Fruit fly (Drosophila melanogaster): ENCODE results near the gene CG32409.

CG32409 gene

DNA sequence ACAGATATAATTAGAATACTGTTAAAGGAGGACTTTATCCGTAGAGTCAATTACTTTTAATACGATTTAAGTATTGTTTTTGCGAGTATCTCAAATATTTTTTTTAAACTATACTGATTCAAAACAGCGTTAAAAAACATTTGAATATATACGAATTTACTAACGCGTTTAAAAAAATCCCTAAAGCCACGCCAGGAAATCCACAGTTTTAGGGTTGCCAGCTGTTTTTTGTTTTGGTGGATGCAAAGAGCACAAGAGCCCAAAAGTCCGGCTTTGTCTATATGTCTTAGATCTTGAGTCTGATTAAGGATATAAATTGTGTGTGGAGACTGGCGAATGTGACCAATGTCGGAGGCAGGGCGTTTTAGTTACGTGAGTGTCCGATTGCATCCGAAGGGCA lies 28.2 kb downstream of the CG32409 start (continued):
- TF ChIP-seq H2.0 (GFP tag; IDR thresholded peaks at IDR 0.05) (0 out of 2 replicates have a peak, but pooled peaks have one; percentile 23), stwl (tag; optimal IDR thresholded peaks at IDR 0.05) (peak; percentile 90), BEAF-32 (GFP tag; optimal IDR thresholded peaks at IDR 0.05) (peak; percentile 19), MBD-R2 (GFP tag; IDR thresholded peaks at IDR 0.05) (peak; percentile 53; the same call in 1 of the 2 replicates), CG15011 (GFP tag; optimal IDR thresholded peaks at IDR 0.05) (no peak), pzg (GFP tag; optimal IDR thresholded peaks at IDR 0.05) (peak; percentile 34), MESR4 (GFP tag; optimal IDR thresholded peaks at IDR 0.05) (peak; percentile 17), sim (GFP tag; IDR thresholded peaks at IDR 0.05) (no peak), phol (tag; optimal IDR thresholded peaks at IDR 0.05) (peak; percentile 24), CG2116 (GFP tag; optimal IDR thresholded peaks at IDR 0.05) (peak; percentile 51), HLH54F (GFP tag; optimal IDR thresholded peaks at IDR 0.05) (no peak)

DNA sequence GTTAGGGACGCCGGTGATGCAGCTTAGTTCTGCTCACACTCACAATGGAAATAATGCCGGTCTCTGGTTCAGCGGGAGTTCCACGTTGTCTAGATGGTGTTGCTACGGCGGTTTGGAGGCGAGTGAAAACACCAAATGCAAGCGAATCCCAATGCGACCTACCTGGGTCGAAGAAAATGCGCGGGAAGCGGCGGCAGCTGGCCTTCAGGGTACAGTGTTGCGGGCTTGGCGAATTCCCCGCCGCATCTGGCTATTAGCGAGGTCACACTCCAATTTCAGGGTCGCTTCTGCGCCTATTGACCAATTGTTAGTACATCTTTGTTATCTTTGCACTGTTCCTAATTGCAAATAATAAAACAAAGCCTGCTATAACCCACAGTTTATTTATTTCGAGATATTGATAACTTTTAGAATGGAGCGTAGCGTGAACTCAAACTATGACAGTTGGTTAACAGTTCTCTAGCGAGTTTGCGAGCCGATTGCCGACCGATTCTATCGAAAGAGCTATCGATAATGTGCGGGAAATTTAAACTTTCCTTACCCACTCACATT lies 33.1 kb downstream of the CG32409 start, which contains the start of gene Rcc1:
Gene Rcc1, minus strand, starts transcription at position 411 of the 552 bp plus-strand sequence.
- TF ChIP-seq Hr78 (GFP tag; optimal IDR thresholded peaks at IDR 0.05) (peak in 1 of 2 experiments; percentile 45), HmgD (GFP tag; optimal IDR thresholded peaks at IDR 0.05) (peak; percentile 75), ftz-f1 (GFP tag; optimal IDR thresholded peaks at IDR 0.05) (peak; percentile 100), CG1647 (GFP tag; optimal IDR thresholded peaks at IDR 0.05) (peak; percentile 30), knrl (GFP tag; IDR thresholded peaks at IDR 0.05; ENCODE audit: partially characterized antibody) (peak; percentile 68), CG2199 (GFP tag; IDR thresholded peaks at IDR 0.05) (no peak), ind (GFP tag; optimal IDR thresholded peaks at IDR 0.05) (peak; percentile 1), Xbp1 (GFP tag; optimal IDR thresholded peaks at IDR 0.05) (peak; percentile 18), Myb (GFP tag; optimal IDR thresholded peaks at IDR 0.05) (peak; percentile 64), wek (GFP tag; optimal IDR thresholded peaks at IDR 0.05) (no peak), Dref (GFP tag; IDR thresholded peaks at IDR 0.05) (peak; percentile 73), shn (GFP tag; optimal IDR thresholded peaks at IDR 0.05) (peak; percentile 58), amos (GFP tag; IDR thresholded peaks at IDR 0.05; ENCODE audit: partially characterized antibody) (peak; percentile 45), HmgZ (tag; optimal IDR thresholded peaks at IDR 0.05) (peak; percentile 72), cg (GFP tag; optimal IDR thresholded peaks at IDR 0.05) (peak; percentile 82), ac (GFP tag; optimal IDR thresholded peaks at IDR 0.05) (peak; percentile 16), CG14667 (GFP tag; IDR thresholded peaks at IDR 0.05) (no peak), Pdp1 (GFP tag; optimal IDR thresholded peaks at IDR 0.05) (peak in 1 of 2 experiments; percentile 28), Med (GFP tag) (no peak), CG42726 (GFP tag; IDR thresholded peaks at IDR 0.05; ENCODE audit: partially characterized antibody) (no peak), cato (GFP tag; optimal IDR thresholded peaks at IDR 0.05; ENCODE audit: borderline replicate concordance) (no peak), B-H2 (GFP tag; optimal IDR thresholded peaks at IDR 0.05) (no peak), D19A (tag; optimal IDR thresholded peaks at IDR 0.05) (no peak), eyg (GFP tag; optimal IDR thresholded peaks at IDR 0.05) (no peak), gfzf (GFP tag; optimal IDR thresholded peaks at IDR 0.05) (peak; percentile 70), Atf6 (GFP tag; IDR thresholded peaks at IDR 0.05) (no peak), twi (tag; optimal IDR thresholded peaks at IDR 0.05) (peak; percentile 20), slou (GFP tag; optimal IDR thresholded peaks at IDR 0.05) (no peak), CG17912 (GFP tag; optimal IDR thresholded peaks at IDR 0.05) (no peak), ap (GFP tag; IDR thresholded peaks at IDR 0.05) (no peak), Rx (GFP tag; IDR thresholded peaks at IDR 0.05) (no peak), CG13624 (GFP tag; optimal IDR thresholded peaks at IDR 0.05) (peak; percentile 43), Trl (optimal IDR thresholded peaks at IDR 0.05) (no peak), Trl (GFP tag; optimal IDR thresholded peaks at IDR 0.05) (peak; percentile 16), CG32767 (GFP tag; IDR thresholded peaks at IDR 0.05) (no peak), CG10274 (GFP tag; optimal IDR thresholded peaks at IDR 0.05) (no peak), Tbp (GFP tag; optimal IDR thresholded peaks at IDR 0.05) (peak; percentile 64), E2f1 (GFP tag; IDR thresholded peaks at IDR 0.05) (peak; percentile 89)
